Fruit fly (Drosophila melanogaster) whole organism, pupa: ENCODE data around the gene CG34331.

Experiments used
- CG10348 ChIP-seq: fragments of 200-800 bp; sonication (Bioruptor generic); IDR thresholded peaks from 2 replicates; pipeline ENCODE4 v1.3.6; 2022; ENCODE audit warnings: missing biosample characterization, missing genetic modification characterization
- CG12605 ChIP-seq: fragments of 200-800 bp; sonication (Bioruptor generic); IDR thresholded peaks from 2 replicates; pipeline ENCODE4 v1.3.6; 2022; ENCODE audit warnings: missing biosample characterization, missing genetic modification characterization
- CG32121 ChIP-seq: fragments of 200-800 bp; sonication (Bioruptor generic); IDR thresholded peaks from 2 replicates; pipeline ENCODE4 v1.3.6; 2022; ENCODE audit warnings: missing biosample characterization, missing genetic modification characterization
- CG34367 ChIP-seq: fragments of 200-800 bp; sonication (Bioruptor generic); optimal IDR thresholded peaks from 2 replicates; lab custom pipeline; 2018; ENCODE audit warnings: missing biosample characterization, mild to moderate bottlenecking, missing genetic modification characterization
- CG4496 ChIP-seq: fragments of 200-800 bp; sonication (Bioruptor generic); IDR thresholded peaks from 3 replicates; pipeline ENCODE4 v1.3.6; 2022; ENCODE audit warnings: missing biosample characterization, missing genetic modification characterization
- CG8301 ChIP-seq: fragments of 200-800 bp; sonication (Bioruptor generic); optimal IDR thresholded peaks from 2 replicates; lab custom pipeline; 2018; ENCODE audit warnings: missing biosample characterization, mild to moderate bottlenecking, missing genetic modification characterization
- CG9948 ChIP-seq: fragments of 200-800 bp; sonication (Bioruptor generic); optimal IDR thresholded peaks from 2 replicates; lab custom pipeline; 2018; ENCODE audit warnings: missing biosample characterization, mild to moderate bottlenecking, missing genetic modification characterization, moderate library complexity
- D1 ChIP-seq: fragments of 200-800 bp; sonication (Bioruptor generic); optimal IDR thresholded peaks from 2 replicates; lab custom pipeline; 2018; ENCODE audit warnings: missing biosample characterization, mild to moderate bottlenecking, missing genetic modification characterization, moderate library complexity
- EcR ChIP-seq: fragments of 200-800 bp; sonication (Bioruptor generic); optimal IDR thresholded peaks from 3 replicates; lab custom pipeline; 2019; ENCODE audit warnings: missing biosample characterization, missing genetic modification characterization, mild to moderate bottlenecking, moderate library complexity, missing genetic modification reagents
- Pif1A ChIP-seq: fragments of 200-800 bp; sonication (Bioruptor generic); optimal IDR thresholded peaks from 3 replicates; lab custom pipeline; 2016; ENCODE audit warnings: missing biosample characterization, missing genetic modification characterization
- Pif1B ChIP-seq: fragments of 200-800 bp; sonication (Bioruptor generic); optimal IDR thresholded peaks from 3 replicates; lab custom pipeline; 2016; ENCODE audit warnings: missing biosample characterization, missing genetic modification characterization
- fd96Ca ChIP-seq: fragments of 200-800 bp; sonication (Bioruptor generic); IDR thresholded peaks from 3 replicates; pipeline ENCODE4 v1.3.6; 2022; ENCODE audit warnings: missing biosample characterization, missing genetic modification characterization
- gl ChIP-seq: fragments of 200-800 bp; sonication (Bioruptor generic); optimal IDR thresholded peaks from 2 replicates; lab custom pipeline; 2018; ENCODE audit warnings: missing biosample characterization, mild to moderate bottlenecking, missing genetic modification characterization
- rn ChIP-seq: fragments of 200-800 bp; sonication (Bioruptor generic); IDR thresholded peaks from 2 replicates; pipeline ENCODE4 v1.3.6; 2022; ENCODE audit warnings: missing biosample characterization, missing genetic modification characterization

DNA sequence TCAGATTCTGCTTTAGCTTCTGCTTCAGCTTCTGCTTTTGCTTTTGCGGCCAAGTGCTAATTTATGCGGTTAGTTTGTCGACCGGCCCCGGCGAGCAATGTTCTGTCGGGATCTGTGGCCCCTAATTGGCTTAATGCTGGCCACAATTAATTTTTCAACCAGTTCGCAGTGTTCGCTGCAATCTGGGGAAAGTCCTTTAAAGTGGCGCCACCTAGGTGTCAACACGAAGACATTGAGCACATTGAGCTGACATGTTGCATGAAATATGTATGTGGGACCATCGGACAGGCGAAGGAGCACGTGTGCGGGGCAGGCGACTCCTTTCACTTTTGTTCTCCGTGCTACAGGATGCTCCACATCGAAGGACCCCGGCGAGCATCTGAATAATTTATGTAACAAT is 17.3 kb upstream of the CG34331 start:
- TF ChIP-seq CG32121 (no peak), gl (tag; lab: Kevin White, UChicago) (no peak), CG12605 (GFP tag; lab: Robert Waterston, UW) (no peak), CG10348 (GFP tag; lab: Robert Waterston, UW) (no peak), CG9948 (tag; lab: Kevin White, UChicago) (no peak), Pif1B (GFP tag; lab: Kevin White, UChicago) (no peak), CG8301 (tag; lab: Kevin White, UChicago) (no peak), CG4496 (GFP tag; lab: Robert Waterston, UW) (no peak), Pif1A (GFP tag; lab: Kevin White, UChicago) (no peak), EcR (GFP tag; lab: Kevin White, UChicago) (no peak), D1 (tag; lab: Kevin White, UChicago) (no peak), CG34367 (tag; lab: Kevin White, UChicago) (no peak), rn (GFP tag; lab: Robert Waterston, UW) (no peak), fd96Ca (GFP tag; lab: Robert Waterston, UW) (no peak)
